Worm (Caenorhabditis elegans): Measurements from ENCODE around the gene F18E3.11.

ce11 chrV:7386052-7386573, 27.2 kb upstream of the F18E3.11 start, which contains the start of gene srp-6:
- TF ChIP-seq him-1 (tag; optimal IDR thresholded peaks at IDR 0.05) = no peak
- no peak for TF ChIP-seq dao-5 (tag; optimal IDR thresholded peaks at IDR 0.05)

Measured in whole organism, L4/young adult.